Fruit fly (Drosophila melanogaster) whole organism, embryonic: Measurements from ENCODE around the gene CG9928.

Experiments
- BEAF-32 ChIP-seq: fragments of 200-800 bp; sonication (Bioruptor generic); optimal IDR thresholded peaks from 3 replicates; lab custom pipeline; 2017; ENCODE audit warnings: missing biosample characterization, missing genetic modification characterization, mild to moderate bottlenecking, moderate library complexity, missing genetic modification reagents
- C15 ChIP-seq: fragments of 200-800 bp; sonication (Bioruptor generic); IDR thresholded peaks from 3 replicates; pipeline ENCODE4 v1.3.6; 2022; ENCODE audit warnings: missing biosample characterization, missing genetic modification characterization
- CG11085 ChIP-seq: fragments of 200-800 bp; sonication (Bioruptor generic); IDR thresholded peaks from 2 replicates; pipeline ENCODE4 v1.3.6; 2022; ENCODE audit warnings: missing biosample characterization, missing genetic modification characterization
- CG11695 ChIP-seq: fragments of 200-800 bp; sonication (Bioruptor generic); IDR thresholded peaks from 3 replicates; pipeline ENCODE4 v1.3.6; 2022; ENCODE audit warnings: missing biosample characterization, missing genetic modification characterization
- CG1233 ChIP-seq: fragments of 200-800 bp; sonication (Bioruptor generic); optimal IDR thresholded peaks from 4 replicates; lab custom pipeline; 2018; ENCODE audit warnings: missing biosample characterization, mild to moderate bottlenecking, missing genetic modification characterization
- CG13287 ChIP-seq: fragments of 200-800 bp; sonication (Bioruptor generic); IDR thresholded peaks from 2 replicates; pipeline ENCODE4 v1.3.6; 2022; ENCODE audit warnings: missing biosample characterization, missing genetic modification characterization; ENCODE audit not compliant: partially characterized antibody
- CG15514 ChIP-seq: fragments of 200-800 bp; sonication (Bioruptor generic); optimal IDR thresholded peaks from 3 replicates; lab custom pipeline; 2017; ENCODE audit warnings: missing biosample characterization, missing genetic modification characterization, mild to moderate bottlenecking, moderate library complexity, missing genetic modification reagents
- CG18262 ChIP-seq: fragments of 200-800 bp; optimal IDR thresholded peaks from 3 replicates; lab custom pipeline; 2019; ENCODE audit warnings: missing biosample characterization, mild to moderate bottlenecking, missing genetic modification characterization, moderate library complexity
- CG2875 ChIP-seq: fragments of 200-800 bp; sonication (Bioruptor generic); optimal IDR thresholded peaks from 2 replicates; lab custom pipeline; 2017; ENCODE audit warnings: missing biosample characterization, mild to moderate bottlenecking, missing genetic modification characterization, missing genetic modification reagents
- CG5953 ChIP-seq: fragments of 200-800 bp; sonication (Bioruptor generic); IDR thresholded peaks from 2 replicates; pipeline ENCODE4 v1.3.6; 2022; ENCODE audit warnings: missing biosample characterization, missing genetic modification characterization
- CG6791 ChIP-seq: fragments of 200-800 bp; sonication (Bioruptor generic); IDR thresholded peaks from 3 replicates; pipeline ENCODE4 v1.3.6; 2022; ENCODE audit warnings: missing biosample characterization, missing genetic modification characterization; ENCODE audit not compliant: partially characterized antibody
- CG7839 ChIP-seq: fragments of 200-800 bp; sonication (Bioruptor generic); optimal IDR thresholded peaks from 3 replicates; lab custom pipeline; 2018; ENCODE audit warnings: missing biosample characterization, mild to moderate bottlenecking, missing genetic modification characterization, moderate library complexity
- CG8388 ChIP-seq: fragments of 200-800 bp; sonication (Bioruptor generic); optimal IDR thresholded peaks from 2 replicates; lab custom pipeline; 2019; ENCODE audit warnings: missing biosample characterization, mild to moderate bottlenecking, missing genetic modification characterization, moderate library complexity
- CHES-1-like ChIP-seq: fragments of 200-800 bp; sonication (Bioruptor generic); optimal IDR thresholded peaks from 2 replicates; lab custom pipeline; 2016; ENCODE audit warnings: missing biosample characterization, missing genetic modification characterization
- MTF-1 ChIP-seq: fragments of 200-800 bp; sonication (Bioruptor generic); optimal IDR thresholded peaks from 2 replicates; lab custom pipeline; 2018; ENCODE audit warnings: missing biosample characterization, mild to moderate bottlenecking, missing genetic modification characterization, borderline replicate concordance
- NC2α ChIP-seq: fragments of 200-800 bp; sonication (Bioruptor generic); optimal IDR thresholded peaks from 2 replicates; lab custom pipeline; 2016; ENCODE audit warnings: missing biosample characterization, missing genetic modification characterization
- Sox100B ChIP-seq: fragments of 200-800 bp; sonication (Bioruptor generic); optimal IDR thresholded peaks from 3 replicates; lab custom pipeline; 2018; ENCODE audit warnings: missing biosample characterization, mild to moderate bottlenecking, missing genetic modification characterization
- Sry-β ChIP-seq: fragments of 200-800 bp; sonication (Bioruptor generic); optimal IDR thresholded peaks from 2 replicates; lab custom pipeline; 2018; ENCODE audit warnings: missing biosample characterization, mild to moderate bottlenecking, missing genetic modification characterization, moderate library complexity
- Xbp1 ChIP-seq: fragments of 200-800 bp; sonication (Bioruptor generic); optimal IDR thresholded peaks from 3 replicates; lab custom pipeline; 2016; ENCODE audit warnings: missing biosample characterization, mild to moderate bottlenecking, missing genetic modification characterization
- Xrp1 ChIP-seq: fragments of 200-800 bp; sonication (Bioruptor generic); IDR thresholded peaks from 2 replicates; pipeline ENCODE4 v1.3.6; 2022; ENCODE audit warnings: missing biosample characterization, missing genetic modification characterization
- aop ChIP-seq: fragments of 200-800 bp; sonication (Bioruptor generic); IDR thresholded peaks from 2 replicates; pipeline ENCODE4 v1.3.6; 2022; ENCODE audit warnings: missing biosample characterization, missing genetic modification characterization
- az2 ChIP-seq: fragments of 200-800 bp; sonication (Bioruptor generic); optimal IDR thresholded peaks from 3 replicates; lab custom pipeline; 2016; ENCODE audit warnings: missing biosample characterization, missing genetic modification characterization
- bcd ChIP-seq: fragments of 200-800 bp; sonication (Bioruptor generic); optimal IDR thresholded peaks from 2 replicates; lab custom pipeline; 2017; ENCODE audit warnings: missing biosample characterization, mild to moderate bottlenecking, missing genetic modification characterization
- jigr1 ChIP-seq: fragments of 200-800 bp; sonication (Bioruptor generic); IDR thresholded peaks from 3 replicates; pipeline ENCODE4 v1.3.6; 2022; ENCODE audit warnings: missing biosample characterization, missing genetic modification characterization
- lab ChIP-seq: fragments of 200-800 bp; sonication (Bioruptor generic); optimal IDR thresholded peaks from 3 replicates; lab custom pipeline; 2017; ENCODE audit warnings: missing biosample characterization, missing genetic modification characterization, mild to moderate bottlenecking, moderate library complexity, missing genetic modification reagents
- lbe ChIP-seq: fragments of 200-800 bp; sonication (Bioruptor generic); optimal IDR thresholded peaks from 2 replicates; lab custom pipeline; 2016; ENCODE audit warnings: missing biosample characterization, mild to moderate bottlenecking, missing genetic modification characterization
- nerfin-2 ChIP-seq: fragments of 200-800 bp; sonication (Bioruptor generic); IDR thresholded peaks from 2 replicates; pipeline ENCODE4 v1.3.6; 2022; ENCODE audit warnings: missing biosample characterization, missing genetic modification characterization; ENCODE audit not compliant: partially characterized antibody
- onecut ChIP-seq: fragments of 200-800 bp; sonication (Bioruptor generic); IDR thresholded peaks from 2 replicates; pipeline ENCODE4 v1.3.6; 2022; ENCODE audit warnings: missing biosample characterization, missing genetic modification characterization
- pan ChIP-seq, 4 experiments: fragments of >200 bp in 3 of 4; fragments of 200-800 bp in 1 of 4; sonication (Bioruptor generic) in 1 of 4; optimal IDR thresholded peaks in 3 of 4; IDR thresholded peaks in 1 of 4; 2 replicates each; pipeline versions ENCODE4 v1.3.6 to Lab custom; 2017 to 2022; ENCODE audit warnings: missing biosample characterization in 2 of 4, missing genetic modification characterization in 2 of 4, mixed read lengths in 1 of 4
- prd ChIP-seq, 3 experiments: fragments of >200 bp in 2 of 3; fragments of 200-800 bp in 1 of 3; sonication (Bioruptor generic) in 1 of 3; optimal IDR thresholded peaks in 2 of 3; IDR thresholded peaks in 1 of 3; 2 replicates in 2 of 3; 3 replicates in 1 of 3; pipeline versions ENCODE4 v1.3.6 to Lab custom; 2017 to 2022; ENCODE audit warnings: missing biosample characterization in 1 of 3, missing genetic modification characterization in 1 of 3
- sob ChIP-seq: fragments of 200-800 bp; sonication (Bioruptor generic); IDR thresholded peaks from 2 replicates; pipeline ENCODE4 v1.3.6; 2022; ENCODE audit warnings: missing biosample characterization, missing genetic modification characterization
- tap ChIP-seq: fragments of 200-800 bp; optimal IDR thresholded peaks from 3 replicates; lab custom pipeline; 2019; ENCODE audit warnings: missing biosample characterization, mild to moderate bottlenecking, missing genetic modification characterization, moderate library complexity
- trh ChIP-seq: fragments of 200-800 bp; sonication (Bioruptor generic); optimal IDR thresholded peaks from 2 replicates; lab custom pipeline; 2016; ENCODE audit warnings: missing biosample characterization, missing genetic modification characterization
- vvl ChIP-seq: fragments of 200-800 bp; sonication (Bioruptor generic); IDR thresholded peaks from 2 replicates; pipeline ENCODE4 v1.3.6; 2022; ENCODE audit warnings: missing biosample characterization, missing genetic modification characterization
- z ChIP-seq: fragments of 200-800 bp; sonication (Bioruptor generic); IDR thresholded peaks from 3 replicates; pipeline ENCODE4 v1.3.6; 2022; ENCODE audit warnings: missing biosample characterization, missing genetic modification characterization
- zen2 ChIP-seq: fragments of 200-800 bp; sonication (Bioruptor generic); IDR thresholded peaks from 3 replicates; pipeline ENCODE4 v1.3.6; 2022; ENCODE audit warnings: missing biosample characterization, missing genetic modification characterization; ENCODE audit not compliant: partially characterized antibody

The CG9928 gene

DNA sequence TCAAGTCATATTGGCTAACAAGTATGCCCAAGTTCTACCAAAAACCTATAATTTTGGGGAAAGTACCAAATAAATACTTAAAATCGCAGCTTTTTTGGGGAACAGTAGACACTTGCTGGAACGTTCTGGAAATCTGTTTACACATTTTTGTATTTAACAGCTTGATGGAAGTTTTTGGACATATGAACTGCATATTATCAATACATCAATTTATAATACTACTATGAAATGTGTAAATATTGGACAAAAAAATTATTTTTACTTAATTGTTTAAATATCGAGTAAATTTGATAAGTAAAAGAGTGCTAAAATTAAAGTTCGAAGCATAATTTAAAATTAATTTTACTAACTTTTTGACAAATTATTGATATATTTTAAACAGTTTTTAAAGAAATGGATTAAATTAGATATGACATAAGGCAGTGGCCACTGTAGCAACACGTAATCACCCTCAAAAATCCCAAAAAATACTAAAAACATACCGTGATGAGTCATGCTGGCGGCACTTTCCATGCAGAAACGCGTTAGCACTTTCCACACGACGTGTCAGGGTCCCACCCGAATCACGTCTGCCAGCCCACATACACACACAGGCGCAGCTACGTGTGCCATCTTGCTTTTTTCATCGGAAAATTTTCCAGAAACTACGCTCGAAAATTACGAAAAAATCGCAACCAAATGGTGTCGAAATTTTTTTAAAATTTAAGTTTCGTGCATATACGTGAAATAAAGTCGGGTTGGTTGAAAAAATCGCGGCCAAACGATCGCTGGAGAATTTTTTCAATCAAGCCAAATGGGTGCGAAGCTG, 22.5 kb upstream of the CG9928 start, which contains the start of gene Sirt1 (continued):
- TF ChIP-seq CG7839 (tag; lab: Kevin White, UChicago) (peak; percentile 95), MTF-1 (GFP tag; lab: Kevin White, UChicago) (peak; percentile 67), zen2 (no peak), CG2875 (GFP tag; lab: Kevin White, UChicago) (peak; percentile 64), BEAF-32 (GFP tag; lab: Kevin White, UChicago) (peak; percentile 25), nerfin-2 (GFP tag; lab: Robert Waterston, UW) (no peak), vvl (GFP tag; lab: Robert Waterston, UW) (peak; percentile 66), lab (GFP tag; lab: Kevin White, UChicago) (peak; percentile 76), pan (optimal IDR thresholded peaks at IDR 0.05; lab: Kevin White, UChicago) (no peak), pan (GFP tag; optimal IDR thresholded peaks at IDR 0.05 in 1 of 2, IDR thresholded peaks at IDR 0.05 in 1 of 2) (peak in 1 of 2 experiments; percentile 83), CHES-1-like (GFP tag; lab: Kevin White, UChicago) (no peak), C15 (GFP tag; lab: Robert Waterston, UW) (no peak), az2 (GFP tag; lab: Kevin White, UChicago) (peak; percentile 92), sob (peak; percentile 61; the same call in 1 of the 2 replicates), CG8388 (GFP tag; lab: Kevin White, UChicago) (peak; percentile 82)

DNA sequence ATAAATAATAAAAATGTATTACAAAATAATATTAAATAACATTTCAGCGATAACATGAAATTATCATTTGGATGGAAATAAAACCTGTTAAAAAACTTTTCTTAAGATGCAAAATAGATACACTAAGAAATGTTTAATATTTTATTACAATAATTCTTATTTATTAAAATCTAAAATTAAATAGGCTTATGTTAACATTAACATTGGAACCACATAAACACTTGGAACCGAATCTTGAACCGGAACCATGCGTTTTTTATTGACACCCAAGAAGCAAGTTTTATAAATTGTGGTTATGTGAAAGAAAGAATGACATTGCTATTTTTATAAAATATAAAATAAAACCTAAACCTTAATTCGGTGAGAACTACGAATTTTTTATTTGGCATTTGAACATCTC, 17.5 kb upstream of the CG9928 start, which contains the start of gene kmg:
Gene kmg (plus strand): TSS at position 301 of the 400 bp plus-strand sequence.
- TF ChIP-seq Sox100B (GFP tag; lab: Kevin White, UChicago) (no peak), aop (GFP tag; lab: Robert Waterston, UW) (no peak), bcd (GFP tag; lab: Kevin White, UChicago) (no peak), CG15514 (peak; percentile 46)

DNA sequence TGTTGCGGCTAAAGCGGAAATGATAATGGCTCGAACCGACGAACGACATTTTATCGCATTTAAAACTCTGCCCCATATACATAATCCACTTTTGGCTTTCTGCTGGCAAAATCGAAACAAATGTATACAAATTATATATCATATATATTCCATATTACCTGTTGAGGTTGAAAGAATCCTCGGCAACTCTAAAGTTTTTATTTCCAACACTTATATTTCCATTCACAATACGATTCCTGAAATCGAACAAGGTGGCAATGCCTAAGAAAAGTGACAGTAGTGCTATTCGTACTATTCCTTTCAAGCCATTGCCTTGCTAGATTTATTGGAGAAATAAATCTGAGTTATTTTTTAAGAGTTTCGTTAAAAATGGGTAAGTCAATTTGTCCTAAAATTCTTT, 15.8 kb upstream of the CG9928 start, which contains the start of gene Pk34A:
Gene Pk34A (plus strand): TSS at position 301 of the 400 bp plus-strand sequence.
- TF ChIP-seq lbe (GFP tag; lab: Kevin White, UChicago) (no peak), z (no peak), tap (tag; lab: Kevin White, UChicago) (no peak), jigr1 (GFP tag; lab: Robert Waterston, UW) (no peak), CG11695 (GFP tag; lab: Robert Waterston, UW) (no peak), prd (optimal IDR thresholded peaks at IDR 0.05; lab: Kevin White, UChicago) (no peak), prd (GFP tag; IDR thresholded peaks at IDR 0.05; lab: Robert Waterston, UW) (no peak), CG11085 (no peak), Sry-β (GFP tag; lab: Kevin White, UChicago) (no peak), NC2α (GFP tag; lab: Kevin White, UChicago) (no peak), CG1233 (no peak), Xbp1 (GFP tag; lab: Kevin White, UChicago) (no peak), Xrp1 (no peak), trh (GFP tag; lab: Kevin White, UChicago) (no peak), bcd (GFP tag; lab: Kevin White, UChicago) (no peak), CG18262 (tag; lab: Kevin White, UChicago) (no peak), onecut (GFP tag; lab: Robert Waterston, UW) (no peak), CG13287 (GFP tag; lab: Robert Waterston, UW) (no peak), CG5953 (GFP tag; lab: Robert Waterston, UW) (no peak), CG6791 (no peak)
